Fruit fly (Drosophila melanogaster) S2 (cell line): ENCODE results near the gene Abd-B.
A peak's percentile ranks its signal among the peaks of the same experiment; 100 is the strongest.

Experiments
- CG8478 ChIP-seq: fragments of >200 bp; optimal IDR thresholded peaks from 2 replicates; lab custom pipeline; 2018
- CTCF ChIP-seq, 2 experiments: fragments of >200 bp; optimal IDR thresholded peaks; 2 replicates each; lab custom pipeline; 2018

- TF ChIP-seq CG8478 (lab: Kevin White, UChicago) (no peak), CTCF (optimal IDR thresholded peaks at IDR 0.05; lab: Kevin White, UChicago) (peak in 1 of 2 experiments; percentile 56)
These were observed 73.0 kb downstream of the Abd-B start for dm6 chr3R:16898791-16899658.
